Worm (Caenorhabditis elegans): ENCODE data around the gene gfi-3.

The gfi-3 gene

ce11 chrX:14496545-14496944, 16.2 kb downstream of the gfi-3 start:
- TF ChIP-seq flt-1 (GFP tag; IDR thresholded peaks at IDR 0.05), result no peak
- TF ChIP-seq tab-1 (GFP tag; IDR thresholded peaks at IDR 0.05), result no peak
- TF ChIP-seq klf-2 (GFP tag; conservative IDR thresholded peaks at IDR 0.05), result no peak
- TF ChIP-seq ztf-29 (GFP tag; IDR thresholded peaks at IDR 0.05), result no peak
- TF ChIP-seq ref-1 (GFP tag; conservative IDR thresholded peaks at IDR 0.05), result no peak
- TF ChIP-seq T22C8.4 (GFP tag; IDR thresholded peaks at IDR 0.05), result no peak
- TF ChIP-seq ztf-23 (GFP tag; IDR thresholded peaks at IDR 0.05), result no peak
- no peak for TF ChIP-seq med-1 (GFP tag; optimal IDR thresholded peaks at IDR 0.05; ENCODE audit: insufficient read depth)
- TF ChIP-seq cog-1 (tag; optimal IDR thresholded peaks at IDR 0.05), result no peak

ce11 chrX:14499830-14500409, 19.5 kb downstream of the gfi-3 start:
- no peak for TF ChIP-seq T22C8.4 (GFP tag; IDR thresholded peaks at IDR 0.05)
- TF ChIP-seq klf-2 (GFP tag; conservative IDR thresholded peaks at IDR 0.05), result no peak
- TF ChIP-seq tab-1 (GFP tag; IDR thresholded peaks at IDR 0.05), result no peak
- TF ChIP-seq flt-1 (GFP tag; IDR thresholded peaks at IDR 0.05), result no peak
- no peak for TF ChIP-seq ztf-29 (GFP tag; IDR thresholded peaks at IDR 0.05)
- TF ChIP-seq med-1 (GFP tag; optimal IDR thresholded peaks at IDR 0.05; ENCODE audit: insufficient read depth), result no peak
- no peak for TF ChIP-seq ztf-23 (GFP tag; IDR thresholded peaks at IDR 0.05)
- no peak for TF ChIP-seq cog-1 (tag; optimal IDR thresholded peaks at IDR 0.05)
- TF ChIP-seq ref-1 (GFP tag; conservative IDR thresholded peaks at IDR 0.05), result no peak

ce11 chrX:14500422-14501058, 20.2 kb downstream of the gfi-3 start:
- no peak for TF ChIP-seq med-1 (GFP tag; optimal IDR thresholded peaks at IDR 0.05; ENCODE audit: insufficient read depth)
- no peak for TF ChIP-seq cog-1 (tag; optimal IDR thresholded peaks at IDR 0.05)
- no peak for TF ChIP-seq ztf-23 (GFP tag; IDR thresholded peaks at IDR 0.05)
- no peak for TF ChIP-seq tab-1 (GFP tag; IDR thresholded peaks at IDR 0.05)
- TF ChIP-seq ztf-29 (GFP tag; IDR thresholded peaks at IDR 0.05), result no peak
- no peak for TF ChIP-seq flt-1 (GFP tag; IDR thresholded peaks at IDR 0.05)
- TF ChIP-seq ref-1 (GFP tag; conservative IDR thresholded peaks at IDR 0.05), result no peak
- no peak for TF ChIP-seq T22C8.4 (GFP tag; IDR thresholded peaks at IDR 0.05)
- no peak for TF ChIP-seq klf-2 (GFP tag; conservative IDR thresholded peaks at IDR 0.05)

ce11 chrX:14502116-14502587, 21.8 kb downstream of the gfi-3 start:
- TF ChIP-seq T22C8.4 (GFP tag; IDR thresholded peaks at IDR 0.05) (no peak), med-1 (GFP tag; optimal IDR thresholded peaks at IDR 0.05; ENCODE audit: insufficient read depth) (no peak), ref-1 (GFP tag; conservative IDR thresholded peaks at IDR 0.05) (no peak), ztf-29 (GFP tag; IDR thresholded peaks at IDR 0.05) (no peak), cog-1 (tag; optimal IDR thresholded peaks at IDR 0.05) (no peak), flt-1 (GFP tag; IDR thresholded peaks at IDR 0.05) (no peak), ztf-23 (GFP tag; IDR thresholded peaks at IDR 0.05) (no peak), klf-2 (GFP tag; conservative IDR thresholded peaks at IDR 0.05) (no peak), tab-1 (GFP tag; IDR thresholded peaks at IDR 0.05) (no peak)

ce11 chrX:14503282-14503681, 22.9 kb downstream of the gfi-3 start:
- TF ChIP-seq klf-2 (GFP tag; conservative IDR thresholded peaks at IDR 0.05) (no peak), med-1 (GFP tag; optimal IDR thresholded peaks at IDR 0.05; ENCODE audit: insufficient read depth) (no peak)

ce11 chrX:14503800-14504550, 23.6 kb downstream of the gfi-3 start, which contains the start of gene M163.1:
TSS of gene M163.1 (minus strand) at chrX:14503824.
- peak; percentile 73; the same call in 1 of the 2 replicates for TF ChIP-seq flt-1 (GFP tag; IDR thresholded peaks at IDR 0.05)
- TF ChIP-seq ztf-29 (GFP tag; IDR thresholded peaks at IDR 0.05), result peak; percentile 45; the same call in 1 of the 2 replicates
- TF ChIP-seq ref-1 (GFP tag; conservative IDR thresholded peaks at IDR 0.05), result no peak
- no peak for TF ChIP-seq T22C8.4 (GFP tag; IDR thresholded peaks at IDR 0.05)
- TF ChIP-seq ztf-23 (GFP tag; IDR thresholded peaks at IDR 0.05), result 0 out of 2 replicates have a peak, but pooled peaks have one; percentile 17
- peak; percentile 33 for TF ChIP-seq cog-1 (tag; optimal IDR thresholded peaks at IDR 0.05)
- TF ChIP-seq tab-1 (GFP tag; IDR thresholded peaks at IDR 0.05), result peak; percentile 67; the same call in 1 of the 2 replicates

ce11 chrX:14504551-14504902, 24.2 kb downstream of the gfi-3 start:
- TF ChIP-seq ztf-23 (GFP tag; IDR thresholded peaks at IDR 0.05), result no peak
- TF ChIP-seq ztf-29 (GFP tag; IDR thresholded peaks at IDR 0.05), result no peak
- TF ChIP-seq cog-1 (tag; optimal IDR thresholded peaks at IDR 0.05), result no peak
- TF ChIP-seq med-1 (GFP tag; optimal IDR thresholded peaks at IDR 0.05; ENCODE audit: insufficient read depth), result no peak
- TF ChIP-seq tab-1 (GFP tag; IDR thresholded peaks at IDR 0.05), result no peak
- no peak for TF ChIP-seq flt-1 (GFP tag; IDR thresholded peaks at IDR 0.05)
- TF ChIP-seq ref-1 (GFP tag; conservative IDR thresholded peaks at IDR 0.05), result no peak
- TF ChIP-seq T22C8.4 (GFP tag; IDR thresholded peaks at IDR 0.05), result no peak
- no peak for TF ChIP-seq klf-2 (GFP tag; conservative IDR thresholded peaks at IDR 0.05)

- TF ChIP-seq klf-2 (GFP tag; conservative IDR thresholded peaks at IDR 0.05) (no peak), flt-1 (GFP tag; IDR thresholded peaks at IDR 0.05) (peak; percentile 18; the same call in 1 of the 2 replicates), tab-1 (GFP tag; IDR thresholded peaks at IDR 0.05) (no peak), ztf-29 (GFP tag; IDR thresholded peaks at IDR 0.05) (no peak)
Observed at ce11 chrX:14505578-14506353, 25.4 kb downstream of the gfi-3 start.

- TF ChIP-seq cog-1 (tag; optimal IDR thresholded peaks at IDR 0.05) (no peak), tab-1 (GFP tag; IDR thresholded peaks at IDR 0.05) (no peak)
Observed at ce11 chrX:14507992-14508391, 27.6 kb downstream of the gfi-3 start.

All from whole organism, midembryonic.